Fruit fly (Drosophila melanogaster) whole organism, embryonic: Measurements from ENCODE around the gene CG17187.

Experiments used
- Atf3 ChIP-seq: fragments of 200-800 bp; sonication (Bioruptor generic); optimal IDR thresholded peaks from 3 replicates; lab custom pipeline; 2016; ENCODE audit warnings: missing biosample characterization, missing genetic modification characterization
- CG10565 ChIP-seq: fragments of 200-800 bp; sonication (Bioruptor generic); optimal IDR thresholded peaks from 3 replicates; lab custom pipeline; 2016; ENCODE audit warnings: missing biosample characterization, mild to moderate bottlenecking, missing genetic modification characterization
- CG10979 ChIP-seq: fragments of 200-800 bp; sonication (Bioruptor generic); optimal IDR thresholded peaks from 2 replicates; lab custom pipeline; 2018; ENCODE audit warnings: missing biosample characterization, mild to moderate bottlenecking, missing genetic modification characterization, moderate library complexity
- CG11504 ChIP-seq: fragments of 200-800 bp; sonication (Bioruptor generic); optimal IDR thresholded peaks from 3 replicates; lab custom pipeline; 2019; ENCODE audit warnings: missing biosample characterization, mild to moderate bottlenecking, missing genetic modification characterization, moderate library complexity
- CG11560 ChIP-seq: fragments of 200-800 bp; sonication (Bioruptor generic); IDR thresholded peaks from 3 replicates; pipeline ENCODE4 v1.3.6; 2022; ENCODE audit warnings: missing biosample characterization, missing genetic modification characterization
- CG14050 ChIP-seq: fragments of 200-800 bp; sonication (Bioruptor generic); IDR thresholded peaks from 3 replicates; pipeline ENCODE4 v1.3.6; 2022; ENCODE audit warnings: missing biosample characterization, missing genetic modification characterization
- CG15514 ChIP-seq: fragments of 200-800 bp; sonication (Bioruptor generic); optimal IDR thresholded peaks from 3 replicates; lab custom pipeline; 2017; ENCODE audit warnings: missing biosample characterization, missing genetic modification characterization, mild to moderate bottlenecking, moderate library complexity, missing genetic modification reagents
- CG1647 ChIP-seq: fragments of 200-800 bp; sonication (Bioruptor generic); optimal IDR thresholded peaks from 3 replicates; lab custom pipeline; 2016; ENCODE audit warnings: missing biosample characterization, missing genetic modification characterization
- CG17359 ChIP-seq: fragments of 200-800 bp; sonication (Bioruptor generic); optimal IDR thresholded peaks from 3 replicates; lab custom pipeline; 2018; ENCODE audit warnings: missing biosample characterization, mild to moderate bottlenecking, missing genetic modification characterization, moderate library complexity
- CG2120 ChIP-seq: fragments of 200-800 bp; sonication (Bioruptor generic); optimal IDR thresholded peaks from 3 replicates; lab custom pipeline; 2016; ENCODE audit warnings: missing biosample characterization, missing genetic modification characterization
- CG2199 ChIP-seq: fragments of 200-800 bp; sonication (Bioruptor generic); IDR thresholded peaks from 3 replicates; pipeline ENCODE4 v1.3.6; 2022; ENCODE audit warnings: missing biosample characterization, missing genetic modification characterization
- CG31388 ChIP-seq: fragments of 200-800 bp; sonication (Bioruptor generic); optimal IDR thresholded peaks from 2 replicates; lab custom pipeline; 2016; ENCODE audit warnings: missing biosample characterization, missing genetic modification characterization
- CG34224 ChIP-seq: fragments of 200-800 bp; sonication (Bioruptor generic); IDR thresholded peaks from 3 replicates; pipeline ENCODE4 v1.3.6; 2022; ENCODE audit warnings: missing biosample characterization, missing genetic modification characterization; ENCODE audit not compliant: partially characterized antibody
- CG3838 ChIP-seq: fragments of 200-800 bp; sonication (Bioruptor generic); optimal IDR thresholded peaks from 3 replicates; lab custom pipeline; 2016; ENCODE audit warnings: missing biosample characterization, missing genetic modification characterization
- CG3995 ChIP-seq: fragments of 200-800 bp; sonication (Bioruptor generic); optimal IDR thresholded peaks from 3 replicates; lab custom pipeline; 2016; ENCODE audit warnings: missing biosample characterization, missing genetic modification characterization
- CG4820 ChIP-seq: fragments of 200-800 bp; sonication (Bioruptor generic); optimal IDR thresholded peaks from 3 replicates; lab custom pipeline; 2016; ENCODE audit warnings: missing biosample characterization, missing genetic modification characterization
- CG6791 ChIP-seq: fragments of 200-800 bp; sonication (Bioruptor generic); IDR thresholded peaks from 3 replicates; pipeline ENCODE4 v1.3.6; 2022; ENCODE audit warnings: missing biosample characterization, missing genetic modification characterization; ENCODE audit not compliant: partially characterized antibody
- CG7963 ChIP-seq: fragments of 200-800 bp; sonication (Bioruptor generic); IDR thresholded peaks from 3 replicates; pipeline ENCODE4 v1.3.6; 2022; ENCODE audit warnings: missing biosample characterization, missing genetic modification characterization; ENCODE audit not compliant: partially characterized antibody
- Dll ChIP-seq: fragments of 200-800 bp; sonication (Bioruptor generic); IDR thresholded peaks from 4 replicates; pipeline ENCODE4 v1.3.6; 2022; ENCODE audit warnings: missing biosample characterization, missing genetic modification characterization; ENCODE audit not compliant: partially characterized antibody
- Eip74EF ChIP-seq, 2 experiments: fragments of 200-800 bp in 1 of 2; fragments of >200 bp in 1 of 2; sonication (Bioruptor generic) in 1 of 2; optimal IDR thresholded peaks; 2 replicates each; lab custom pipeline; 2017 to 2019; ENCODE audit warnings: missing biosample characterization in 2 of 2, missing genetic modification characterization in 2 of 2, mild to moderate bottlenecking in 1 of 2, moderate library complexity in 1 of 2
- Fer1 ChIP-seq: fragments of 200-800 bp; sonication (Bioruptor generic); optimal IDR thresholded peaks from 2 replicates; lab custom pipeline; 2017; ENCODE audit warnings: missing biosample characterization, mild to moderate bottlenecking, missing genetic modification characterization
- Gsc ChIP-seq: fragments of 200-800 bp; sonication (Bioruptor generic); IDR thresholded peaks from 2 replicates; pipeline ENCODE4 v1.3.6; 2022; ENCODE audit warnings: missing biosample characterization, missing genetic modification characterization
- HLHmδ ChIP-seq: fragments of 200-800 bp; sonication (Bioruptor generic); optimal IDR thresholded peaks from 2 replicates; lab custom pipeline; 2018; ENCODE audit warnings: missing biosample characterization, mild to moderate bottlenecking, missing genetic modification characterization, moderate library complexity
- HmgZ ChIP-seq: fragments of 200-800 bp; sonication (Bioruptor generic); optimal IDR thresholded peaks from 2 replicates; lab custom pipeline; 2018; ENCODE audit warnings: missing biosample characterization, mild to moderate bottlenecking, missing genetic modification characterization
- Hmr ChIP-seq: fragments of 200-800 bp; sonication (Bioruptor generic); optimal IDR thresholded peaks from 3 replicates; lab custom pipeline; 2017; ENCODE audit warnings: mild to moderate bottlenecking, missing biosample characterization, missing genetic modification reagents, missing genetic modification characterization
- Hr78 ChIP-seq, 2 experiments: fragments of 200-800 bp in 1 of 2; fragments of >200 bp in 1 of 2; sonication (Bioruptor generic) in 1 of 2; optimal IDR thresholded peaks; 2 replicates each; lab custom pipeline; 2017 to 2019; ENCODE audit warnings: missing biosample characterization in 2 of 2, missing genetic modification characterization in 2 of 2, mild to moderate bottlenecking in 1 of 2, moderate library complexity in 1 of 2
- Hsf ChIP-seq: fragments of 200-800 bp; sonication (Bioruptor generic); optimal IDR thresholded peaks from 3 replicates; lab custom pipeline; 2016; ENCODE audit warnings: missing biosample characterization, missing genetic modification characterization
- MBD-R2 ChIP-seq: fragments of 200-800 bp; sonication (Bioruptor generic); IDR thresholded peaks from 2 replicates; pipeline ENCODE4 v1.3.6; 2022; ENCODE audit warnings: missing biosample characterization, missing genetic modification characterization
- Med ChIP-seq: fragments of 200-800 bp; sonication (Bioruptor generic); peaks from one replicate; lab custom pipeline; 2016; ENCODE audit warnings: missing biosample characterization, missing genetic modification characterization, mild to moderate bottlenecking, inconsistent platforms, moderate library complexity
- Pdp1 ChIP-seq, 2 experiments: fragments of 200-800 bp; sonication (Bioruptor generic); optimal IDR thresholded peaks; 3 replicates each; lab custom pipeline; 2016; ENCODE audit warnings: missing biosample characterization in 2 of 2, missing genetic modification characterization in 2 of 2, mild to moderate bottlenecking in 1 of 2, moderate library complexity in 1 of 2
- Poxn ChIP-seq: fragments of 200-800 bp; sonication (Bioruptor generic); IDR thresholded peaks from 2 replicates; pipeline ENCODE4 v1.3.6; 2022; ENCODE audit warnings: missing biosample characterization, missing genetic modification characterization
- Rx ChIP-seq: fragments of 200-800 bp; sonication (Bioruptor generic); IDR thresholded peaks from 2 replicates; pipeline ENCODE4 v1.3.6; 2022; ENCODE audit warnings: missing biosample characterization, missing genetic modification characterization
- al ChIP-seq: fragments of 200-800 bp; sonication (Bioruptor generic); IDR thresholded peaks from 2 replicates; pipeline ENCODE4 v1.3.6; 2022; ENCODE audit warnings: missing biosample characterization, missing genetic modification characterization
- ase ChIP-seq: fragments of 200-800 bp; sonication (Bioruptor generic); IDR thresholded peaks from 3 replicates; pipeline ENCODE4 v1.3.6; 2022; ENCODE audit warnings: missing biosample characterization, missing genetic modification characterization
- ash1 ChIP-seq: fragments of 200-800 bp; sonication (Bioruptor generic); optimal IDR thresholded peaks from 2 replicates; lab custom pipeline; 2018; ENCODE audit warnings: missing biosample characterization, mild to moderate bottlenecking, missing genetic modification characterization
- bbx ChIP-seq: fragments of 200-800 bp; sonication (Bioruptor generic); IDR thresholded peaks from 2 replicates; pipeline ENCODE4 v1.3.6; 2022; ENCODE audit warnings: missing biosample characterization, missing genetic modification characterization; ENCODE audit not compliant: partially characterized antibody
- ci ChIP-seq: fragments of 200-800 bp; sonication (Bioruptor generic); IDR thresholded peaks from 3 replicates; pipeline ENCODE4 v1.3.6; 2022; ENCODE audit warnings: missing biosample characterization, missing genetic modification characterization
- corto ChIP-seq: fragments of 200-800 bp; sonication (Bioruptor generic); optimal IDR thresholded peaks from 2 replicates; lab custom pipeline; 2016; ENCODE audit warnings: missing biosample characterization, mild to moderate bottlenecking, missing genetic modification characterization, moderate library complexity
- crp ChIP-seq, 2 experiments: fragments of 200-800 bp; sonication (Bioruptor generic); optimal IDR thresholded peaks; 2 replicates in 1 of 2; 3 replicates in 1 of 2; lab custom pipeline; 2017; ENCODE audit warnings: missing biosample characterization in 2 of 2, missing genetic modification characterization in 2 of 2, mild to moderate bottlenecking in 1 of 2, moderate library complexity in 1 of 2
- da ChIP-seq: fragments of 200-800 bp; sonication (Bioruptor generic); optimal IDR thresholded peaks from 2 replicates; lab custom pipeline; 2016; ENCODE audit warnings: missing biosample characterization, missing genetic modification characterization
- dm ChIP-seq: fragments of 200-800 bp; sonication (Bioruptor generic); optimal IDR thresholded peaks from 3 replicates; lab custom pipeline; 2016; ENCODE audit warnings: missing biosample characterization, missing genetic modification characterization
- fru ChIP-seq: fragments of >200 bp; optimal IDR thresholded peaks from 2 replicates; lab custom pipeline; 2017
- lmd ChIP-seq: fragments of 200-800 bp; sonication (Bioruptor generic); IDR thresholded peaks from 2 replicates; pipeline ENCODE4 v1.3.6; 2022; ENCODE audit warnings: missing biosample characterization, missing genetic modification characterization
- mirr ChIP-seq: fragments of 200-800 bp; sonication (Bioruptor generic); optimal IDR thresholded peaks from 3 replicates; lab custom pipeline; 2018; ENCODE audit warnings: missing biosample characterization, mild to moderate bottlenecking, missing genetic modification characterization
- phol ChIP-seq: fragments of 200-800 bp; sonication (Bioruptor generic); optimal IDR thresholded peaks from 3 replicates; lab custom pipeline; 2018; ENCODE audit warnings: missing biosample characterization, mild to moderate bottlenecking, missing genetic modification characterization, moderate library complexity
- prd ChIP-seq, 3 experiments: fragments of >200 bp in 2 of 3; fragments of 200-800 bp in 1 of 3; sonication (Bioruptor generic) in 1 of 3; optimal IDR thresholded peaks in 2 of 3; IDR thresholded peaks in 1 of 3; 2 replicates in 2 of 3; 3 replicates in 1 of 3; pipeline versions ENCODE4 v1.3.6 to Lab custom; 2017 to 2022; ENCODE audit warnings: missing biosample characterization in 1 of 3, missing genetic modification characterization in 1 of 3
- shn ChIP-seq: fragments of 200-800 bp; sonication (Bioruptor generic); optimal IDR thresholded peaks from 3 replicates; lab custom pipeline; 2016; ENCODE audit warnings: missing biosample characterization, missing genetic modification characterization
- tap ChIP-seq: fragments of 200-800 bp; optimal IDR thresholded peaks from 3 replicates; lab custom pipeline; 2019; ENCODE audit warnings: missing biosample characterization, mild to moderate bottlenecking, missing genetic modification characterization, moderate library complexity
- wek ChIP-seq: fragments of 200-800 bp; sonication (Bioruptor generic); optimal IDR thresholded peaks from 3 replicates; lab custom pipeline; 2018; ENCODE audit warnings: missing biosample characterization, mild to moderate bottlenecking, missing genetic modification characterization, moderate library complexity
- zen2 ChIP-seq: fragments of 200-800 bp; sonication (Bioruptor generic); IDR thresholded peaks from 3 replicates; pipeline ENCODE4 v1.3.6; 2022; ENCODE audit warnings: missing biosample characterization, missing genetic modification characterization; ENCODE audit not compliant: partially characterized antibody

Gene CG17187

DNA sequence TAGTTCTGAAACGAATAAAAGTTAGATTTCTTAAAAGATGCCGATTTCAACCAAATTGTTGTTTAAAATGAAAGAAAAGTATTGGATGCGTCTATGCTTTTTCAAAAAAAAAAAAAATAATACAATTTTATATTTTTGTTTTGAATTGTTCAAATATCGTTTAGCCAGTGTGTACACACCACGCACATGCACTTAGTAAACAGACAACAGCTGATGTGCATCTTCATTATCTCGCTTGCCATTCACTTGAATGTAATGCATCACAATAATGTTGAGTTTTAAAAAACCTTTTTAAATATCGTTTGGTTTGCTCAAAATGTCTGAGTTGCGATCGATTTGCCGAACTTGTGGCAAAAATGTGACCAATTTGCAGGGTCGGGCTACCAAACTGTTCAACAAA, 4.4 kb upstream of the CG17187 start, which contains the start of gene CG31441 (continued):
- TF ChIP-seq Atf3 (GFP tag; lab: Kevin White, UChicago) (no peak), Dll (peak; percentile 66; the same call in 2 of the 4 replicates), Med (GFP tag; lab: Kevin White, UChicago) (peak; percentile 32), lmd (GFP tag; lab: Robert Waterston, UW) (no peak), HLHmδ (GFP tag; lab: Kevin White, UChicago) (no peak), CG14050 (GFP tag; lab: Robert Waterston, UW) (no peak), tap (no peak), Gsc (GFP tag; lab: Robert Waterston, UW) (no peak), CG11560 (tag; lab: Robert Waterston, UW) (no peak), CG17359 (tag; lab: Kevin White, UChicago) (peak; percentile 22), CG3995 (GFP tag; lab: Kevin White, UChicago) (no peak), CG10979 (no peak), CG3838 (GFP tag; lab: Kevin White, UChicago) (peak; percentile 39), CG1647 (GFP tag; lab: Kevin White, UChicago) (no peak), CG10565 (no peak), CG2199 (GFP tag; lab: Robert Waterston, UW) (no peak), phol (tag; lab: Kevin White, UChicago) (no peak), wek (GFP tag; lab: Kevin White, UChicago) (no peak), fru (lab: Kevin White, UChicago) (no peak), Pdp1 (GFP tag; optimal IDR thresholded peaks at IDR 0.05; lab: Kevin White, UChicago) (no peak), ci (no peak), CG2120 (GFP tag; lab: Kevin White, UChicago) (no peak), bbx (GFP tag; lab: Robert Waterston, UW) (peak; percentile 49; the same call in 1 of the 2 replicates), Poxn (GFP tag; lab: Robert Waterston, UW) (no peak), CG4820 (GFP tag; lab: Kevin White, UChicago) (no peak), Hmr (GFP tag; lab: Kevin White, UChicago) (no peak), Rx (no peak), Eip74EF (GFP tag; optimal IDR thresholded peaks at IDR 0.05; lab: Kevin White, UChicago) (no peak), dm (GFP tag; lab: Kevin White, UChicago) (no peak), CG34224 (GFP tag; lab: Robert Waterston, UW) (peak; percentile 75), CG6791 (GFP tag; lab: Robert Waterston, UW) (no peak), HmgZ (tag; lab: Kevin White, UChicago) (peak; percentile 38), mirr (no peak), zen2 (GFP tag; lab: Robert Waterston, UW) (no peak; the same call in 2 of the 3 replicates), Hsf (no peak), Hr78 (GFP tag; optimal IDR thresholded peaks at IDR 0.05; lab: Kevin White, UChicago) (no peak), CG11504 (tag; lab: Kevin White, UChicago) (no peak), CG31388 (GFP tag; lab: Kevin White, UChicago) (no peak), Fer1 (peak; percentile 2), al (no peak), crp (GFP tag; optimal IDR thresholded peaks at IDR 0.05; lab: Kevin White, UChicago) (peak; percentile 58 to 92), ase (GFP tag; lab: Robert Waterston, UW) (no peak), shn (GFP tag; lab: Kevin White, UChicago) (no peak), CG15514 (GFP tag; lab: Kevin White, UChicago) (no peak), MBD-R2 (GFP tag; lab: Robert Waterston, UW) (peak; percentile 85), corto (GFP tag; lab: Kevin White, UChicago) (no peak), ash1 (GFP tag; lab: Kevin White, UChicago) (no peak), da (GFP tag; lab: Kevin White, UChicago) (no peak), prd (optimal IDR thresholded peaks at IDR 0.05; lab: Kevin White, UChicago) (no peak), prd (GFP tag; IDR thresholded peaks at IDR 0.05; lab: Robert Waterston, UW) (no peak), CG7963 (GFP tag; lab: Robert Waterston, UW) (no peak)
